Fruit fly (Drosophila melanogaster): ENCODE results near the gene CecC.

DNA sequence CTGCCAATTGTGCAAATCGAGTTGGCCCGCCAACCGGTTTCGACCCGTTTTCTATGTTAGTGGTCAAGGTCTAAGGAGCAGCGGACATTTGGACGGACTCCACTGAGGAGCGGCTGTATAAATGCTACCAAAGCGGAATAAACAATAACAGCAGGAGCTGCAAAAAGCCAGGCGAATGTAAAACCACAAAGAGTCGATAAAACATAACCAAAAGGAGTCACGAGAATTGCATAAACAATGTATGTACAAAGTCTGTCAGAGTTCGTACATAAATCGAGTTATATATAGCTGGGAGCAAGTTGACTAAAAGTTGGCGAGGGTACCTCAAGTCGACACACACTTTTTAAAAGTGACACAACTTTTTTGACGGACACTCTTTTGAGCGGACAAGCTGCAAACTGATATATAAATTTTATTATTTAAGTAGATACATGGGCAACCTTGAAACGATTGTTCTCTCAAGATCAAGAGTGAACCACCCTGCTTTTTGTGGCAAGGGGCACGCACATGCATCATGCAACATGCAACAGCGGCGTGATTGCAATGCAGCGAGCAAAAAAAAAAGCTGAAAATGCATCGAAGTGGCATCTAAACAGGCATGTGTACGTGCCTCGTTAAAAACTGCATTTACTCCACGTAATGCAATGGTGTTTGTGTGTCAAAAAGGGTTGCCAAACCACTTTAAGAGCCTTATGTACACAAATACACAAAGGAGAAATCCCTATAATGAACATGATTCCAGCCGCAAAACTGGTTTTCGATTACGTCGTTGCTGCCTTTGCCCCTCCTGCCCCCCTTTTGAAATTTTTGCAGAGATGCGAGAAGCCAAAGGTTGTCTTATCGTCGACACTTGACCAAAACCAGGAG is 39.2 kb downstream of the CecC start:
- TF ChIP-seq CG30431 (GFP tag; optimal IDR thresholded peaks at IDR 0.05) (no peak), ERR (GFP tag; optimal IDR thresholded peaks at IDR 0.05) (no peak), zfh2 (GFP tag; optimal IDR thresholded peaks at IDR 0.05) (no peak), da (GFP tag; optimal IDR thresholded peaks at IDR 0.05) (no peak)

All from whole organism, embryonic.